Worm (Caenorhabditis elegans) whole organism, young adult: ENCODE results near the gene tag-65.
A peak's percentile ranks its signal among the peaks of the same experiment; 100 is the strongest.

ENCODE experiments used
- B0035.1 ChIP-seq: sonication (generic microtip); optimal IDR thresholded peaks from 2 replicates; lab custom pipeline; 2016; ENCODE audit warnings: missing genetic modification characterization, mild to moderate bottlenecking, missing compliant biosample characterization, missing genotype, missing genetic modification reagents
- B0261.1 ChIP-seq: sonication (generic microtip); optimal IDR thresholded peaks from 2 replicates; lab custom pipeline; 2016; ENCODE audit warnings: mild to moderate bottlenecking, missing genetic modification characterization, moderate library complexity, missing compliant biosample characterization
- B0336.3 ChIP-seq: fragments of 200-800 bp; sonication (Bioruptor generic); IDR thresholded peaks from 2 replicates; pipeline ENCODE4 v1.3.6; 2022; ENCODE audit warnings: missing genetic modification characterization, missing compliant biosample characterization
- D2030.7 ChIP-seq: fragments of 200-800 bp; sonication (Bioruptor generic); IDR thresholded peaks from 2 replicates; pipeline ENCODE4 v1.3.6; 2022; ENCODE audit warnings: missing genetic modification reagents, missing genetic modification characterization, missing compliant biosample characterization
- F39B2.1 ChIP-seq: fragments of 200-800 bp; sonication (Bioruptor generic); IDR thresholded peaks from 2 replicates; pipeline ENCODE4 v1.3.6; 2022; ENCODE audit warnings: missing genetic modification reagents, missing genetic modification characterization, missing compliant biosample characterization
- F52B5.7 ChIP-seq: sonication (generic microtip); optimal IDR thresholded peaks from 2 replicates; lab custom pipeline; 2016; ENCODE audit warnings: mild to moderate bottlenecking, missing genetic modification characterization, missing compliant biosample characterization
- F57A8.1 ChIP-seq: fragments of 200-800 bp; sonication (Bioruptor generic); optimal IDR thresholded peaks from 2 replicates; lab custom pipeline; 2018; ENCODE audit warnings: mild to moderate bottlenecking, missing genetic modification characterization, moderate library complexity, missing compliant biosample characterization
- F57C9.4 ChIP-seq: sonication (generic microtip); optimal IDR thresholded peaks from 2 replicates; lab custom pipeline; 2017; ENCODE audit warnings: mild to moderate bottlenecking, missing genetic modification characterization, missing compliant biosample characterization
- K11D2.4 ChIP-seq: fragments of 200-800 bp; sonication (Bioruptor generic); IDR thresholded peaks from 2 replicates; pipeline ENCODE4 v1.3.6; 2022; ENCODE audit warnings: missing genetic modification reagents, missing genetic modification characterization, missing compliant biosample characterization
- T07F8.4 ChIP-seq: sonication (generic microtip); optimal IDR thresholded peaks from 2 replicates; lab custom pipeline; 2016; ENCODE audit warnings: mild to moderate bottlenecking, missing genetic modification characterization, moderate library complexity, missing compliant biosample characterization
- Y53G8AR.9 ChIP-seq: fragments of 200-800 bp; sonication (Bioruptor generic); conservative IDR thresholded peaks from 2 replicates; pipeline ENCODE4 v1.3.6; 2022; ENCODE audit warnings: missing genetic modification reagents, missing genetic modification characterization, missing compliant biosample characterization
- Y95B8A.8 ChIP-seq: fragments of 200-800 bp; sonication (Bioruptor generic); IDR thresholded peaks from 2 replicates; pipeline ENCODE4 v1.3.6; 2022; ENCODE audit warnings: missing genetic modification reagents, missing genetic modification characterization, missing compliant biosample characterization
- ama-1 ChIP-seq, 3 experiments: fragments of 150-350 bp in 1 of 3; sonication (generic microtip) in 2 of 3; optimal IDR thresholded peaks; 2 replicates each; lab custom pipeline; 2014 to 2018; ENCODE audit warnings: missing biosample characterization in 2 of 3, missing genetic modification characterization in 2 of 3, missing genetic modification reagents in 2 of 3
- aptf-3 ChIP-seq: fragments of 200-800 bp; sonication (Bioruptor generic); IDR thresholded peaks from 2 replicates; pipeline ENCODE4 v1.3.6; 2022; ENCODE audit warnings: missing genetic modification characterization, missing compliant biosample characterization
- attf-5 ChIP-seq: fragments of 200-800 bp; sonication (Bioruptor generic); optimal IDR thresholded peaks from 2 replicates; lab custom pipeline; 2018; ENCODE audit warnings: mild to moderate bottlenecking, missing genetic modification characterization, missing compliant biosample characterization
- bed-2 ChIP-seq: fragments of 200-800 bp; sonication (Bioruptor generic); IDR thresholded peaks from 2 replicates; pipeline ENCODE4 v1.3.6; 2022; ENCODE audit warnings: missing genetic modification reagents, missing genetic modification characterization, missing compliant biosample characterization
- ccch-3 ChIP-seq: fragments of 200-800 bp; sonication (Bioruptor generic); optimal IDR thresholded peaks from 2 replicates; lab custom pipeline; 2018; ENCODE audit warnings: mild to moderate bottlenecking, missing genetic modification characterization, missing compliant biosample characterization
- cebp-2 ChIP-seq: fragments of 200-800 bp; sonication (Bioruptor generic); IDR thresholded peaks from 2 replicates; pipeline ENCODE4 v1.3.6; 2022; ENCODE audit warnings: missing genetic modification characterization, missing compliant biosample characterization
- ceh-79 ChIP-seq: sonication (generic microtip); optimal IDR thresholded peaks from 2 replicates; lab custom pipeline; 2017; ENCODE audit warnings: mild to moderate bottlenecking, missing genetic modification characterization, missing compliant biosample characterization
- die-1 ChIP-seq: sonication (generic microtip); optimal IDR thresholded peaks from 2 replicates; lab custom pipeline; 2016; ENCODE audit warnings: missing genotype, mild to moderate bottlenecking, missing genetic modification characterization, missing compliant biosample characterization
- egl-18 ChIP-seq: fragments of 200-800 bp; sonication (Bioruptor generic); IDR thresholded peaks from 2 replicates; pipeline ENCODE4 v1.3.6; 2022; ENCODE audit warnings: missing genetic modification reagents, missing genetic modification characterization, missing compliant biosample characterization
- fkh-3 ChIP-seq: sonication (generic microtip); optimal IDR thresholded peaks from 2 replicates; lab custom pipeline; 2016; ENCODE audit warnings: mild to moderate bottlenecking, missing genetic modification characterization, missing compliant biosample characterization
- hmg-1.2 ChIP-seq: fragments of 200-800 bp; sonication (Bioruptor generic); IDR thresholded peaks from 2 replicates; pipeline ENCODE4 v1.3.6; 2022; ENCODE audit warnings: missing genetic modification reagents, missing genetic modification characterization, missing compliant biosample characterization
- hmg-20 ChIP-seq: fragments of 200-800 bp; sonication (Bioruptor generic); IDR thresholded peaks from 2 replicates; pipeline ENCODE4 v1.3.6; 2022; ENCODE audit warnings: missing genetic modification reagents, missing genetic modification characterization, missing compliant biosample characterization
- hrde-1 ChIP-seq: sonication (generic microtip); optimal IDR thresholded peaks from 2 replicates; lab custom pipeline; 2016; ENCODE audit warnings: missing genetic modification characterization, mild to moderate bottlenecking, missing compliant biosample characterization, moderate library complexity, missing genotype, missing genetic modification reagents, borderline replicate concordance
- lin-40 ChIP-seq: sonication (generic microtip); optimal IDR thresholded peaks from 2 replicates; lab custom pipeline; 2016; ENCODE audit warnings: missing genetic modification characterization, mild to moderate bottlenecking, missing compliant biosample characterization, missing genotype, missing genetic modification reagents
- lsy-27 ChIP-seq: sonication (generic microtip); optimal IDR thresholded peaks from 2 replicates; lab custom pipeline; 2017; ENCODE audit warnings: missing genetic modification characterization, mild to moderate bottlenecking, missing compliant biosample characterization, antibody characterized with exemption, missing genotype, borderline replicate concordance; ENCODE audit not compliant: insufficient read depth
- madf-6 ChIP-seq: fragments of 200-800 bp; sonication (Bioruptor generic); IDR thresholded peaks from 2 replicates; pipeline ENCODE4 v1.3.6; 2022; ENCODE audit warnings: missing genetic modification reagents, missing genetic modification characterization, missing compliant biosample characterization
- mcd-1 ChIP-seq: fragments of 200-800 bp; sonication (Bioruptor generic); IDR thresholded peaks from 2 replicates; pipeline ENCODE4 v1.3.6; 2022; ENCODE audit warnings: missing genetic modification reagents, missing genetic modification characterization, missing compliant biosample characterization
- nhr-120 ChIP-seq: fragments of 200-800 bp; sonication (Bioruptor generic); IDR thresholded peaks from 2 replicates; pipeline ENCODE4 v1.3.6; 2022; ENCODE audit warnings: missing genetic modification characterization, missing compliant biosample characterization
- pha-4 ChIP-seq: fragments of 150-350 bp; sonication (generic microtip); optimal IDR thresholded peaks from 2 replicates; lab custom pipeline; 2014; ENCODE audit warnings: missing biosample characterization, missing genetic modification reagents, missing genetic modification characterization
- rcor-1 ChIP-seq: fragments of 200-800 bp; sonication (Bioruptor generic); IDR thresholded peaks from 2 replicates; pipeline ENCODE4 v1.3.6; 2022; ENCODE audit warnings: missing genetic modification reagents, missing genetic modification characterization, missing compliant biosample characterization
- sdz-38 ChIP-seq: sonication (generic microtip); optimal IDR thresholded peaks from 2 replicates; lab custom pipeline; 2016; ENCODE audit warnings: missing genotype, missing genetic modification characterization, missing compliant biosample characterization
- snpc-1.1 ChIP-seq: sonication (generic microtip); optimal IDR thresholded peaks from 2 replicates; lab custom pipeline; 2017; ENCODE audit warnings: missing genetic modification characterization, mild to moderate bottlenecking, missing compliant biosample characterization, antibody characterized with exemption, moderate library complexity, missing genotype, missing genetic modification reagents; ENCODE audit not compliant: insufficient read depth
- snpc-4 ChIP-seq, 5 experiments: fragments of 150-350 bp in 1 of 5; sonication (generic microtip) in 4 of 5; optimal IDR thresholded peaks; 2 replicates each; lab custom pipeline; 2014 to 2018; ENCODE audit warnings: missing genetic modification characterization in 5 of 5, missing biosample characterization in 3 of 5, antibody characterized with exemption in 2 of 5, mild to moderate bottlenecking in 2 of 5, missing compliant biosample characterization in 2 of 5, missing genotype in 2 of 5, moderate library complexity in 2 of 5, missing genetic modification reagents in 1 of 5
- somi-1 ChIP-seq: fragments of 200-800 bp; sonication (Bioruptor generic); optimal IDR thresholded peaks from 2 replicates; lab custom pipeline; 2018; ENCODE audit warnings: mild to moderate bottlenecking, missing genetic modification characterization, missing compliant biosample characterization
- unc-130 ChIP-seq: sonication (generic microtip); optimal IDR thresholded peaks from 2 replicates; lab custom pipeline; 2016; ENCODE audit warnings: missing genetic modification reagents, missing genetic modification characterization, missing compliant biosample characterization
- xnd-1 ChIP-seq: sonication (generic microtip); optimal IDR thresholded peaks from 2 replicates; lab custom pipeline; 2016; ENCODE audit warnings: missing genotype, missing genetic modification reagents, missing genetic modification characterization, missing compliant biosample characterization
- zim-3 ChIP-seq: sonication (generic microtip); optimal IDR thresholded peaks from 2 replicates; lab custom pipeline; 2017; ENCODE audit warnings: mild to moderate bottlenecking, missing genetic modification characterization, moderate library complexity, missing compliant biosample characterization
- ztf-26 ChIP-seq: sonication (generic microtip); optimal IDR thresholded peaks from 2 replicates; lab custom pipeline; 2017; ENCODE audit warnings: missing genetic modification characterization, missing compliant biosample characterization
- ztf-28 ChIP-seq: fragments of 200-800 bp; sonication (Bioruptor generic); IDR thresholded peaks from 2 replicates; pipeline ENCODE4 v1.3.6; 2022; ENCODE audit warnings: missing genetic modification reagents, missing genetic modification characterization, missing compliant biosample characterization
- ztf-6 ChIP-seq: fragments of 200-800 bp; sonication (Bioruptor generic); IDR thresholded peaks from 2 replicates; pipeline ENCODE4 v1.3.6; 2022; ENCODE audit warnings: missing genetic modification reagents, missing genetic modification characterization, missing compliant biosample characterization

Gene tag-65

ce11 chrV:13715223-13715686 is 36.9 kb upstream of the tag-65 start, which contains the start of gene zipt-9 (continued):
- no peak for TF ChIP-seq B0035.1 (tag; lab: Kevin White, UChicago)
- TF ChIP-seq bed-2 (GFP tag; lab: Robert Waterston, UW) = 0 out of 2 replicates have a peak, but pooled peaks have one; percentile 44
- TF ChIP-seq Y95B8A.8 = no peak
- TF ChIP-seq lsy-27 (tag; lab: Kevin White, UChicago) = no peak
- TF ChIP-seq die-1 (tag; lab: Kevin White, UChicago) = no peak
- TF ChIP-seq F39B2.1 = no peak
- no peak for TF ChIP-seq Y53G8AR.9
- TF ChIP-seq unc-130 = peak; percentile 15
- TF ChIP-seq F57A8.1 = no peak
- peak; percentile 24 for TF ChIP-seq somi-1 (GFP tag; lab: Kevin White, UChicago)
- TF ChIP-seq F52B5.7 (tag; lab: Kevin White, UChicago) = no peak
- no peak for TF ChIP-seq ama-1 (optimal IDR thresholded peaks at IDR 0.05; lab: Kevin White, UChicago)
- no peak for TF ChIP-seq ama-1 (GFP tag; optimal IDR thresholded peaks at IDR 0.05; lab: Kevin White, UChicago)
- no peak for TF ChIP-seq snpc-1.1 (tag; lab: Kevin White, UChicago)
- TF ChIP-seq ztf-26 (tag; lab: Kevin White, UChicago) = no peak

ce11 chrV:13711060-13711459 is 32.7 kb upstream of the tag-65 start, which contains the start of gene srx-96:
Gene srx-96 (plus strand): TSS chrV:13711360.
- no peak for TF ChIP-seq sdz-38 (tag; lab: Kevin White, UChicago)
- no peak for TF ChIP-seq K11D2.4 (GFP tag; lab: Robert Waterston, UW)
- TF ChIP-seq pha-4 (tag; lab: Kevin White, UChicago) = no peak
- no peak for TF ChIP-seq aptf-3 (GFP tag; lab: Robert Waterston, UW)
- no peak for TF ChIP-seq F57C9.4 (tag; lab: Kevin White, UChicago)
- no peak for TF ChIP-seq hmg-20 (GFP tag; lab: Robert Waterston, UW)
- TF ChIP-seq cebp-2 = no peak
- no peak for TF ChIP-seq ztf-6 (GFP tag; lab: Robert Waterston, UW)
- TF ChIP-seq hmg-1.2 (GFP tag; lab: Robert Waterston, UW) = no peak
- TF ChIP-seq madf-6 = no peak
- TF ChIP-seq B0261.1 (tag; lab: Kevin White, UChicago) = no peak
- TF ChIP-seq rcor-1 (GFP tag; lab: Robert Waterston, UW) = no peak
- TF ChIP-seq attf-5 (GFP tag; lab: Kevin White, UChicago) = no peak
- TF ChIP-seq ztf-28 (GFP tag; lab: Robert Waterston, UW) = no peak

DNA sequence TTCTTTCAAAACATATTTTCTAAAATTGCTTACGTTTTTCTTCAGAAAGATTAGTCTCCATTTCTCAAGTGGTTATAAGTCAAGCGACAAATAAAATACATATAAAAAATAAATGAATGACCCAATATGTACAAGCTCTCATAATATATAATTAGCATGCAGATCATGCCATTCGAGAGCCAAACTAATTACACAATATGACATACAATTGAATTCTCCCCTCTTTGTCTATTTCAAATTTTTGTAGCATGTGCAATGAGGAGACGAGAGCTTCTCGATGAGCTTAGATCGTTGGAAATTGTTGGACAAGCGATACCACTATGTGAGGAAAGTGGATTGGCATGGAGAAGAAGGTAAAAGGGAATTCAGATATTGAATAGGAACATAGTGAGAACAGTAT is 28.9 kb upstream of the tag-65 start, which contains the start of gene hlh-34:
TSS of gene hlh-34 (minus strand) at position 101 of the 400 bp plus-strand sequence.
- TF ChIP-seq B0336.3 (GFP tag; lab: Robert Waterston, UW) (no peak), lin-40 (tag; lab: Kevin White, UChicago) (no peak), hrde-1 (no peak), F57A8.1 (no peak), xnd-1 (tag; lab: Kevin White, UChicago) (no peak)
- TF ChIP-seq, all 124 proteins: peak for 0

DNA sequence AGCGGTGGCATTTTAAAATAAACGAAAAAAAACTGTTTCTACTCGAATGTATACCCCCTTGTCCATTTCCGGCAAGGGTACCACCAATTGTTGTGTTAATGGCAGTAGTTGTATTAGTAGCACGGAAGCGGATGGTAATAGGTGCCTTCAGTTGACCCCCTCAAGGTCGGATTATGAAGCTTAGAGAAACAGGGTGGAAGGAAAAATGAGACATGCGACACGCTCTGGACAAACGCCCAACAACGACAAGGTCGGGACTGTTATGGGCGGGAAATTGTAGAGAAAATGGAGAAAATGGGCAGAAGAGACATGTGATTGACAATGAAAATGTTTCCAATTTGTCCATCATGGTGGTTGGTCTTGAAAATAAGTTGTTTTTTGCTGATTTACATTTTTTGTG is 25.6 kb upstream of the tag-65 start, which contains the start of gene T01D3.3:
TSS of gene T01D3.3 (plus strand) at position 312 of the 400 bp plus-strand sequence.
- TF ChIP-seq zim-3 (tag; lab: Kevin White, UChicago) (no peak), F39B2.1 (no peak), attf-5 (GFP tag; lab: Kevin White, UChicago) (no peak), fkh-3 (tag; lab: Kevin White, UChicago) (no peak), snpc-4 (GFP tag; optimal IDR thresholded peaks at IDR 0.05; lab: Kevin White, UChicago) (no peak), snpc-4 (tag; optimal IDR thresholded peaks at IDR 0.05; lab: Kevin White, UChicago) (no peak), ztf-26 (tag; lab: Kevin White, UChicago) (no peak), nhr-120 (GFP tag; lab: Robert Waterston, UW) (no peak), madf-6 (no peak), D2030.7 (GFP tag; lab: Robert Waterston, UW) (no peak), snpc-1.1 (tag; lab: Kevin White, UChicago) (no peak), ccch-3 (GFP tag; lab: Kevin White, UChicago) (no peak), ceh-79 (no peak), K11D2.4 (GFP tag; lab: Robert Waterston, UW) (no peak), mcd-1 (no peak), egl-18 (no peak), T07F8.4 (tag; lab: Kevin White, UChicago) (no peak), B0035.1 (tag; lab: Kevin White, UChicago) (no peak)
